Worm (Caenorhabditis elegans) whole organism, late embryonic: ENCODE measurements around the gene C07G3.10.

Experiments
- F13H6.1 ChIP-seq: sonication (generic microtip); optimal IDR thresholded peaks from 2 replicates; lab custom pipeline; 2016; ENCODE audit warnings: missing genetic modification characterization, missing compliant biosample characterization
- T23F11.4 ChIP-seq: fragments of 200-800 bp; sonication (Bioruptor generic); optimal IDR thresholded peaks from 2 replicates; lab custom pipeline; 2018; ENCODE audit warnings: mild to moderate bottlenecking, missing genetic modification characterization, missing compliant biosample characterization
- Y22D7AL.16 ChIP-seq: sonication (generic microtip); optimal IDR thresholded peaks from 2 replicates; lab custom pipeline; 2016; ENCODE audit warnings: missing genetic modification characterization, missing compliant biosample characterization
- ahr-1 ChIP-seq: sonication (generic microtip); optimal IDR thresholded peaks from 2 replicates; lab custom pipeline; 2016; ENCODE audit warnings: missing genetic modification characterization, missing compliant biosample characterization
- ceh-14 ChIP-seq: sonication (generic microtip); optimal IDR thresholded peaks from 2 replicates; lab custom pipeline; 2016; ENCODE audit warnings: missing genotype, missing genetic modification characterization, missing compliant biosample characterization
- ceh-2 ChIP-seq: sonication (generic microtip); optimal IDR thresholded peaks from 2 replicates; lab custom pipeline; 2016; ENCODE audit warnings: missing genotype, missing genetic modification characterization, missing compliant biosample characterization
- ceh-24 ChIP-seq: sonication (generic microtip); optimal IDR thresholded peaks from 2 replicates; lab custom pipeline; 2016; ENCODE audit warnings: mild to moderate bottlenecking, missing genetic modification characterization, missing compliant biosample characterization
- ceh-30 ChIP-seq: fragments of 150-350 bp; optimal IDR thresholded peaks from 2 replicates; lab custom pipeline; 2014; ENCODE audit warnings: missing biosample characterization, missing genetic modification characterization
- ceh-34 ChIP-seq: sonication (generic microtip); optimal IDR thresholded peaks from 2 replicates; lab custom pipeline; 2016; ENCODE audit warnings: mild to moderate bottlenecking, missing genetic modification characterization, missing compliant biosample characterization
- ceh-48 ChIP-seq: sonication (generic microtip); optimal IDR thresholded peaks from 2 replicates; lab custom pipeline; 2016; ENCODE audit warnings: missing genetic modification characterization, inconsistent platforms, missing compliant biosample characterization
- ceh-9 ChIP-seq: sonication (generic microtip); optimal IDR thresholded peaks from 2 replicates; lab custom pipeline; 2016; ENCODE audit warnings: mild to moderate bottlenecking, missing genetic modification characterization, inconsistent platforms, missing compliant biosample characterization
- dmd-4 ChIP-seq: sonication (generic microtip); optimal IDR thresholded peaks from 2 replicates; lab custom pipeline; 2016; ENCODE audit warnings: borderline replicate concordance, missing genetic modification characterization, missing compliant biosample characterization
- dve-1 ChIP-seq: sonication (generic microtip); optimal IDR thresholded peaks from 2 replicates; lab custom pipeline; 2017; ENCODE audit warnings: antibody characterized with exemption, mild to moderate bottlenecking, missing genetic modification characterization, missing compliant biosample characterization
- elt-4 ChIP-seq: sonication (generic microtip); optimal IDR thresholded peaks from 2 replicates; lab custom pipeline; 2016; ENCODE audit warnings: missing genetic modification characterization, missing compliant biosample characterization
- ets-4 ChIP-seq: sonication (generic microtip); optimal IDR thresholded peaks from 2 replicates; lab custom pipeline; 2016; ENCODE audit warnings: missing genetic modification characterization, missing compliant biosample characterization
- fax-1 ChIP-seq: sonication (generic microtip); optimal IDR thresholded peaks from 2 replicates; lab custom pipeline; 2016; ENCODE audit warnings: missing genotype, missing genetic modification characterization, missing compliant biosample characterization
- fkh-10 ChIP-seq: fragments of 150-350 bp; optimal IDR thresholded peaks from 2 replicates; lab custom pipeline; 2014; ENCODE audit warnings: missing biosample characterization, missing genetic modification reagents, missing genetic modification characterization
- hlh-13 ChIP-seq: fragments of 200-800 bp; sonication (Bioruptor generic); optimal IDR thresholded peaks from 2 replicates; lab custom pipeline; 2018; ENCODE audit warnings: mild to moderate bottlenecking, missing genetic modification characterization, missing compliant biosample characterization
- hlh-6 ChIP-seq: sonication (generic microtip); optimal IDR thresholded peaks from 2 replicates; lab custom pipeline; 2016; ENCODE audit warnings: missing genotype, missing genetic modification characterization, missing compliant biosample characterization
- lim-6 ChIP-seq: sonication (generic microtip); optimal IDR thresholded peaks from 2 replicates; lab custom pipeline; 2016; ENCODE audit warnings: missing genetic modification characterization, missing compliant biosample characterization
- nhr-232 ChIP-seq: sonication (generic microtip); optimal IDR thresholded peaks from 2 replicates; lab custom pipeline; 2016; ENCODE audit warnings: missing genetic modification characterization, missing compliant biosample characterization
- npax-4 ChIP-seq: sonication (generic microtip); optimal IDR thresholded peaks from 2 replicates; lab custom pipeline; 2016; ENCODE audit warnings: missing genetic modification characterization, missing compliant biosample characterization
- pag-3 ChIP-seq: sonication (generic microtip); optimal IDR thresholded peaks from 2 replicates; lab custom pipeline; 2016; ENCODE audit warnings: missing compliant biosample characterization, missing genetic modification characterization, borderline replicate concordance
- pat-9 ChIP-seq: fragments of 200-800 bp; sonication (Bioruptor generic); optimal IDR thresholded peaks from 2 replicates; lab custom pipeline; 2018; ENCODE audit warnings: mild to moderate bottlenecking, missing genetic modification characterization, moderate library complexity, missing compliant biosample characterization
- pha-4 ChIP-seq: fragments of 150-350 bp; optimal IDR thresholded peaks from 2 replicates; lab custom pipeline; 2018; ENCODE audit warnings: missing biosample characterization, missing genetic modification reagents, missing genetic modification characterization
- ref-2 ChIP-seq: sonication (generic microtip); optimal IDR thresholded peaks from 2 replicates; lab custom pipeline; 2016; ENCODE audit warnings: missing genetic modification characterization, missing compliant biosample characterization
- rnt-1 ChIP-seq: sonication (generic microtip); optimal IDR thresholded peaks from 2 replicates; lab custom pipeline; 2016; ENCODE audit warnings: missing genetic modification characterization, missing compliant biosample characterization
- sdc-2 ChIP-seq: sonication (generic microtip); optimal IDR thresholded peaks from 2 replicates; lab custom pipeline; 2016; ENCODE audit warnings: missing genotype, missing genetic modification characterization, missing compliant biosample characterization
- sox-2 ChIP-seq: fragments of 200-800 bp; sonication (Bioruptor generic); IDR thresholded peaks from 2 replicates; pipeline ENCODE4 v1.3.6; 2022; ENCODE audit warnings: missing genetic modification reagents, missing genetic modification characterization, missing compliant biosample characterization
- ttx-3 ChIP-seq: sonication (generic microtip); optimal IDR thresholded peaks from 2 replicates; lab custom pipeline; 2016; ENCODE audit warnings: missing genetic modification reagents, missing genetic modification characterization, missing compliant biosample characterization
- unc-3 ChIP-seq, 2 experiments: fragments of 200-800 bp in 1 of 2; sonication (Bioruptor generic) in 1 of 2; sonication (generic microtip) in 1 of 2; conservative IDR thresholded peaks in 1 of 2; optimal IDR thresholded peaks in 1 of 2; 2 replicates each; pipeline versions ENCODE4 v1.3.6 to Lab custom; 2016 to 2022; ENCODE audit warnings: missing compliant biosample characterization in 2 of 2, missing genetic modification characterization in 2 of 2, missing genetic modification reagents in 1 of 2
- unc-42 ChIP-seq: sonication (generic microtip); optimal IDR thresholded peaks from 2 replicates; lab custom pipeline; 2016; ENCODE audit warnings: missing genotype, missing genetic modification characterization, missing compliant biosample characterization
- zip-5 ChIP-seq: sonication (generic microtip); optimal IDR thresholded peaks from 2 replicates; lab custom pipeline; 2016; ENCODE audit warnings: missing genetic modification characterization, missing compliant biosample characterization

The C07G3.10 gene

DNA sequence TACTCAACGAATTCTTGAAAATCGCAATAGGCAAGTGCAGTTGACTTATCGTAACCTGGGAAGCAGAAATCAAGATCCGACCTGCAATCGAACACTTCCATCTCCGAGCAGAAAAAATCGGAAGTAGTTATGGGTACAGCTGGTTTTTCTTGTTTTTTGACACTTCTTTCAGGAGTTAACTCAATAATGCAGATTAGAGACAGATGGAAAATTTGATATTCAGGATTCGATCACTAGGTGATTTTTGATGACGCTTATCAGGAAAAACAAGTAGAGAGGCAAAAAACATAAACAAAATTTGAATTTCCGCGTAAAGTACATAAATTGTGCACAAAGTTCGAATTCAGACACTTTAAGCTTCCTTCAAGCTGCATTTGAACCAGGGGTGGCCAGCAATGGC lies 46.7 kb downstream of the C07G3.10 start, which contains the start of gene srw-130:
Gene srw-130 (minus strand): TSS at position 101 of the 400 bp plus-strand sequence.
- TF ChIP-seq ceh-34 (tag; lab: Kevin White, UChicago) (no peak), fkh-10 (no peak), ceh-14 (tag; lab: Kevin White, UChicago) (no peak), ceh-2 (tag; lab: Kevin White, UChicago) (no peak), F13H6.1 (tag; lab: Kevin White, UChicago) (no peak), pag-3 (tag; lab: Kevin White, UChicago) (no peak), pat-9 (tag; lab: Kevin White, UChicago) (no peak), ttx-3 (no peak), fax-1 (tag; lab: Kevin White, UChicago) (no peak), pha-4 (no peak), ceh-9 (tag; lab: Kevin White, UChicago) (no peak), npax-4 (tag; lab: Kevin White, UChicago) (no peak), unc-42 (tag; lab: Kevin White, UChicago) (no peak), nhr-232 (tag; lab: Kevin White, UChicago) (no peak), elt-4 (tag; lab: Kevin White, UChicago) (no peak), hlh-6 (tag; lab: Kevin White, UChicago) (no peak), lim-6 (no peak), ahr-1 (tag; lab: Kevin White, UChicago) (no peak), Y22D7AL.16 (tag; lab: Kevin White, UChicago) (no peak), dmd-4 (no peak)
- TF ChIP-seq, all 69 proteins: peak for 0

DNA sequence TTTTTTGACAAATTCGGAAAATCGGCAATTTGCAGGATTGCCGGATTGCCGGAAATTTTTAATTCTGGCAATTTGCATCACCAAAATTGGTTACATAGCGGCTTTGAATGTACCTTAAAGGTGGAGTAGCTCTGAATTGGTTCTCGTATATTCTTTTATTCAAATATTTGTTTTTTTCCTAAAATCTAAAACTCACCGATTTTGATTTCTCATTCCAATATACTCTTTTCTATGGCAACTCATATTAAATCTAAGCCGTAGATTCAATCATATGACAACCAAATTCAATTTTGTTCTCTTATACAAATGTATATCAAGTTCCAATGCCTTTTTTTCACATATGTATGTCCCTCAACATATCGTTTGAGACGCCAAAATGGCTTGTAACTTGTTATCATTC lies 47.4 kb downstream of the C07G3.10 start, which contains the start of gene sri-21:
Gene sri-21 (plus strand): TSS at position 301 of the 400 bp plus-strand sequence.
- TF ChIP-seq ceh-30 (tag; lab: Kevin White, UChicago) = no peak
- no peak for TF ChIP-seq ets-4
- TF ChIP-seq sox-2 (GFP tag; lab: Robert Waterston, UW) = no peak
- TF ChIP-seq ceh-24 (tag; lab: Kevin White, UChicago) = no peak
- TF ChIP-seq F13H6.1 (tag; lab: Kevin White, UChicago) = no peak
- no peak for TF ChIP-seq ref-2 (tag; lab: Kevin White, UChicago)
- TF ChIP-seq, all 69 proteins: peak for 0

DNA sequence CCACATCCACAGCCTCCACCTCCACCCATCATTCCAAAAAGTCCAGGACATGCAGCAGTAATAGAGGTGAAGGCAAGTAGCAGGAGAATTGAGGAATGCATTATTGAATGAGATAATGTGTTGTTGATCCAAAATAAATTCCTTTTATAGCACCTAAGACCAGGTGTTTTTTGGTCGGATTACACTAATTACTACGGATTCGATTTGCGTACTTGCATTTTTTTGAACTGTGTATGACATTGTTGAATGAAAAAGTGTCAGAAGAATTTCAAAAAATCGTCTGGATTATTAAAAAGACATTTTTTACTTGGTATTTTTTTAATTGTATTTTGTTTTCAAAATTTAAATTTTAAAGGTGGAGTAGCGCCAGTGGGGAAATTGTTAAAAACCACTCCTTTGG lies 49.7 kb downstream of the C07G3.10 start, which contains the start of gene grl-28:
Gene grl-28 (minus strand): TSS at position 101 of the 400 bp plus-strand sequence.
- TF ChIP-seq ref-2 (tag; lab: Kevin White, UChicago) (no peak), dmd-4 (no peak), elt-4 (tag; lab: Kevin White, UChicago) (no peak), sdc-2 (tag; lab: Kevin White, UChicago) (no peak), unc-42 (tag; lab: Kevin White, UChicago) (no peak), npax-4 (tag; lab: Kevin White, UChicago) (no peak), ceh-14 (tag; lab: Kevin White, UChicago) (no peak), rnt-1 (no peak), zip-5 (tag; lab: Kevin White, UChicago) (no peak), ceh-48 (tag; lab: Kevin White, UChicago) (no peak), ceh-34 (tag; lab: Kevin White, UChicago) (no peak), hlh-13 (GFP tag; lab: Kevin White, UChicago) (no peak), dve-1 (no peak), nhr-232 (tag; lab: Kevin White, UChicago) (no peak), T23F11.4 (no peak), unc-3 (GFP tag; conservative IDR thresholded peaks at IDR 0.05; lab: Robert Waterston, UW) (no peak), unc-3 (tag; optimal IDR thresholded peaks at IDR 0.05; lab: Kevin White, UChicago) (no peak)
